Worm (Caenorhabditis elegans): ENCODE data around the gene Y73C8B.1.

- TF ChIP-seq xnd-1 (tag; optimal IDR thresholded peaks at IDR 0.05) = no peak
- TF ChIP-seq rcor-1 (GFP tag; IDR thresholded peaks at IDR 0.05) = no peak
- no peak for TF ChIP-seq attf-6 (GFP tag; IDR thresholded peaks at IDR 0.05)
- TF ChIP-seq unc-130 (GFP tag; optimal IDR thresholded peaks at IDR 0.05) = no peak
- no peak for TF ChIP-seq unc-62 (GFP tag; optimal IDR thresholded peaks at IDR 0.05)
- no peak for TF ChIP-seq lin-35 (GFP tag; optimal IDR thresholded peaks at IDR 0.05)
- TF ChIP-seq tbp1 (GFP tag; optimal IDR thresholded peaks at IDR 0.05) = no peak
- no peak for TF ChIP-seq B0261.1 (tag; optimal IDR thresholded peaks at IDR 0.05)
- no peak for TF ChIP-seq efl-1 (GFP tag; optimal IDR thresholded peaks at IDR 0.05)
- TF ChIP-seq ztf-28 (GFP tag; IDR thresholded peaks at IDR 0.05) = no peak
- no peak for TF ChIP-seq nhr-120 (GFP tag; IDR thresholded peaks at IDR 0.05)
These were observed 21.9 kb upstream of the Y73C8B.1 start for ce11 chrV:3218604-3219003.

All from whole organism, young adult.